Fruit fly (Drosophila melanogaster): ENCODE measurements around the gene CG13293.

The CG13293 gene

DNA sequence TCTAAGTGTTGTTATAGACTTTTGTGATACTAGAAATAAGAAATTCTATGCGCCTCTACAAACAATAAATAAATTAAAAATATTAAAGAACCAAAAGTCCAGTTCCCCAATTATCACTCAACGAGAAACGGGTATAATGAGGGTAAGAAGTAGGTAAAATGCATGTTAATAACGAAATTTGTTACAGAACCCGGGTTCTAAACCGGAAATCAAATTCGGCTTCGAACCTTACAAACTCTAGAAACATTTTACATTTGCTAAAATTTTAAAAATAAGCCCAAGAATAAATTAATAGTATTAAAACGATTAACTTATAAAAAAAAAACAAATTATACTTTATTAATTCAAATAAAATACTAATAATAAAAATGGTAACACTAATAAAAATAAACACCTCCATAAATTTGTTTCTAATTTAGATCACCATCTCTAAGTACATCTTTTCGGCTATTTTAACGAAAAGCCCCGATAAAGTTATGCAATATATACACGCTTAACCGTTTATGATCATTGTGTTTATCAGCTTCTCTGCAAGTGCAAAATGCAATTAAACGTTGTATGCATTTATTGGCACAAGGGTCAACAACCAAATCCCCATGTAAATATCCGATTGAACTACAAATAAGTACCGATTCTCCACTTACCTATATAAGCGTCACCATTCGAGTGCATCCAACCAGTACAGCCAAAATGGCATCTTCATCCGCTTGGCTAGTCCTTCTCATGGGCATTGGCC, 11.1 kb upstream of the CG13293 start, which contains the start of gene CG6602 (continued):
- TF ChIP-seq seq (GFP tag; IDR thresholded peaks at IDR 0.05) (no peak), CG18619 (GFP tag; optimal IDR thresholded peaks at IDR 0.05) (peak; percentile 73), Awh (GFP tag; IDR thresholded peaks at IDR 0.05) (peak; percentile 34; the same call in 1 of the 2 replicates), tin (GFP tag; optimal IDR thresholded peaks at IDR 0.05) (peak; percentile 58), C15 (GFP tag; IDR thresholded peaks at IDR 0.05) (peak; percentile 42; the same call in 1 of the 3 replicates), CG6765 (GFP tag; optimal IDR thresholded peaks at IDR 0.05) (peak; percentile 80), CG8944 (GFP tag; optimal IDR thresholded peaks at IDR 0.05) (no peak), CG10147 (GFP tag; optimal IDR thresholded peaks at IDR 0.05) (peak; percentile 70), Hmx (GFP tag; optimal IDR thresholded peaks at IDR 0.05) (peak; percentile 22), Myb (GFP tag; optimal IDR thresholded peaks at IDR 0.05) (peak; percentile 8), zen2 (GFP tag; IDR thresholded peaks at IDR 0.05; ENCODE audit: partially characterized antibody) (no peak), CG17612 (GFP tag; IDR thresholded peaks at IDR 0.05) (peak; percentile 7; the same call in 1 of the 2 replicates), jing (GFP tag; optimal IDR thresholded peaks at IDR 0.05) (peak; percentile 39), Xbp1 (GFP tag; optimal IDR thresholded peaks at IDR 0.05) (peak; percentile 72), NFAT (GFP tag; IDR thresholded peaks at IDR 0.05) (peak; percentile 87), Sox100B (GFP tag; optimal IDR thresholded peaks at IDR 0.05) (peak; percentile 75), onecut (GFP tag; IDR thresholded peaks at IDR 0.05) (peak; percentile 66), gro (GFP tag; optimal IDR thresholded peaks at IDR 0.05) (peak; percentile 37), CG2116 (GFP tag; optimal IDR thresholded peaks at IDR 0.05) (peak; percentile 46), lbe (GFP tag; optimal IDR thresholded peaks at IDR 0.05) (peak; percentile 38), ham (GFP tag; IDR thresholded peaks at IDR 0.05) (peak; percentile 5; the same call in 1 of the 2 replicates), CG10366 (GFP tag; IDR thresholded peaks at IDR 0.05) (peak; percentile 71), CG13894 (tag; optimal IDR thresholded peaks at IDR 0.05) (peak; percentile 37), luna (GFP tag; optimal IDR thresholded peaks at IDR 0.05) (peak; percentile 74), CG32532 (GFP tag; IDR thresholded peaks at IDR 0.05) (peak; percentile 87), Side (GFP tag; optimal IDR thresholded peaks at IDR 0.05) (peak; percentile 45), CG6791 (GFP tag; IDR thresholded peaks at IDR 0.05; ENCODE audit: partially characterized antibody) (no peak), Nf-YC (tag; optimal IDR thresholded peaks at IDR 0.05) (no peak), sd (tag; optimal IDR thresholded peaks at IDR 0.05) (no peak), crol (GFP tag; IDR thresholded peaks at IDR 0.05) (no peak), hbn (GFP tag; IDR thresholded peaks at IDR 0.05; ENCODE audit: partially characterized antibody) (no peak), ttk (GFP tag; IDR thresholded peaks at IDR 0.05) (peak; percentile 76), abd-A (tag; optimal IDR thresholded peaks at IDR 0.05) (no peak), amos (GFP tag; IDR thresholded peaks at IDR 0.05; ENCODE audit: partially characterized antibody) (peak; percentile 30), CG3281 (GFP tag; optimal IDR thresholded peaks at IDR 0.05) (peak; percentile 83), dysf (GFP tag; IDR thresholded peaks at IDR 0.05) (peak; percentile 76; the same call in 2 of the 3 replicates), CG6683 (GFP tag; optimal IDR thresholded peaks at IDR 0.05) (peak; percentile 72), Hr78 (GFP tag; optimal IDR thresholded peaks at IDR 0.05) (no peak), tgo (GFP tag; IDR thresholded peaks at IDR 0.05) (peak; percentile 77), repo (GFP tag; optimal IDR thresholded peaks at IDR 0.05) (peak; percentile 42), org-1 (GFP tag; optimal IDR thresholded peaks at IDR 0.05) (peak; percentile 14), Stat92E (GFP tag; optimal IDR thresholded peaks at IDR 0.05) (no peak), vfl (GFP tag; optimal IDR thresholded peaks at IDR 0.05) (no peak), sr (GFP tag; IDR thresholded peaks at IDR 0.05) (peak; percentile 77), Hr3 (GFP tag; optimal IDR thresholded peaks at IDR 0.05) (peak; percentile 51), nerfin-2 (GFP tag; IDR thresholded peaks at IDR 0.05; ENCODE audit: partially characterized antibody) (no peak), B-H1 (GFP tag; IDR thresholded peaks at IDR 0.05) (peak; percentile 65), scrt (GFP tag; optimal IDR thresholded peaks at IDR 0.05) (peak; percentile 67), tna (GFP tag; IDR thresholded peaks at IDR 0.05; ENCODE audit: partially characterized antibody) (no peak)
